Worm (Caenorhabditis elegans): ENCODE measurements around the gene ceh-10.

DNA sequence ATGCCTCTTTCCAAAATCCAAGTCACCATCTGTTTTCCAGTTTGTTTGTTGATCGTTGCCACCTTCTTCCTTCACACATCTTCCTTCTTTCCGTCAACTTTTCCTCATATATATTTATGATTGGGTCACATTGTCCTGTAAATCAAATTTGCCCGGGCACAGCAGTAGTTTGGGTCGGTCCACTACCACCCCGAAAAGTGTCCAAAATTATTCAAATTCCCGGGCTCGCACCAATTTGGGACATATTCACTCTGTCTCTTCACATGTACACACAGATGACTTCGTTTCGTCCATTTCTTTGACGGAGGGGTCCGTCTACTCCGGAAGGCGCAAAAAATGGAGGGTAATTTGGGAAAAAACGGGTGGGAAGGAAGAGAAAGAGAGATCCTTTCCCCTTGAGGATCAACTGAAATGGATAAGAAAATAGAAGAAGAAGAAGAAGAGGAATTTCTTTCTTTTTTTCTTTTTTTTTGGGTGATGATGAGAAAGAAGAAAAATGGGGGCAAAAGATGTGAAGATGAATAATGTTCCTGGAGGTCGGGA, 28.1 kb downstream of the ceh-10 start:
- TF ChIP-seq him-1 (tag; optimal IDR thresholded peaks at IDR 0.05), result peak; percentile 39
- TF ChIP-seq W03F9.2 (tag; optimal IDR thresholded peaks at IDR 0.05), result no peak

Measured in whole organism, L4/young adult.